Worm (Caenorhabditis elegans): ENCODE results near the gene srh-61.

DNA sequence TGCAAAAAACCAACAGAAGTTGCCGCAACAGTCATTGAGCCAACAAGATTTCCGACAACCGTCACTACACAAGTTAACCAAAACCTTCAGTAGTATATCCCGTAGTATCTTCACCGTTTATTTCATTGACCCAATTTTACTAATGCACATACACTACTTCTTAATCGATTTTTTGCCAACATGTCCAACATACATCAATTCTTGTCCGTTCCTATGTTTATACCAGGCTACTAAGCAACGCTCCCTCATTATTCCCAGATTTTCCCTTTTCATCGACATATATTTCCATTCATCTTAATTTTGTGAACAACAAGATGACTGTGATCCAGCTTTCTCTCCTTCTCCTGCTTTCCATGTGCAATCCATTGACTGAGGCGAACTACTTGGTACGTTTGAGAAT lies 49.6 kb upstream of the srh-61 start, which contains the start of gene F49C5.7:
- no peak for TF ChIP-seq mep-1 (tag; optimal IDR thresholded peaks at IDR 0.05)
- no peak for TF ChIP-seq lin-13 (tag; optimal IDR thresholded peaks at IDR 0.05)
- TF ChIP-seq nhr-237 (tag; optimal IDR thresholded peaks at IDR 0.05), result no peak

Data from whole organism, mixed stage, embryonic.